Worm (Caenorhabditis elegans): ENCODE results near the gene fbxc-39.

DNA sequence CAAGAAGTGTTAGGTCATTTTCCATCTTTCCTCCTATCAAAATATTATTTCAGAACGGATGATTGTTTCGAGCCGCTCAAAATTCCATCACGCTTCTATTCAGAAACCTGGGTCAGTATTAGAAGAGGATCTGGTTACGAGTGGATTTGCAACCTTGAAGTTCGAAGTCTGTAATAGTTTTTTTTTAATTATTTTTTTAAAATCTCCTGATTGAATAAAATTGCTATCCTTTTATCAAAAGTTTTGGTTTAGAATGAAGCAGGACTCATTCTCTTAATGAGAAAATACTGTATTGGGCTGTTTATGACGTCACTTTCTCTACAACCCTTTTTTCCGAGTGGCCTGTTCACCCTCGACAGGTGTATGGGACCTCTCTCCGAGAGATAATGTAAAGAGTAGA is at the start of gene fbxc-39:
- no peak for TF ChIP-seq hlh-13 (GFP tag; optimal IDR thresholded peaks at IDR 0.05)
- TF ChIP-seq pha-4 (tag; optimal IDR thresholded peaks at IDR 0.05): no peak
- TF ChIP-seq C08G9.2 (tag; optimal IDR thresholded peaks at IDR 0.05): no peak

All from whole organism, late embryonic.